Fruit fly (Drosophila melanogaster) Kc167 (cell line): Measurements from ENCODE around the gene CG11241.

Source experiments
- Sin3A ChIP-seq: fragments of >200 bp; optimal IDR thresholded peaks from 2 replicates; lab custom pipeline; 2018; ENCODE audit warnings: missing external identifiers
- h ChIP-seq: fragments of >200 bp; optimal IDR thresholded peaks from 3 replicates; lab custom pipeline; 2018; ENCODE audit warnings: missing external identifiers

DNA sequence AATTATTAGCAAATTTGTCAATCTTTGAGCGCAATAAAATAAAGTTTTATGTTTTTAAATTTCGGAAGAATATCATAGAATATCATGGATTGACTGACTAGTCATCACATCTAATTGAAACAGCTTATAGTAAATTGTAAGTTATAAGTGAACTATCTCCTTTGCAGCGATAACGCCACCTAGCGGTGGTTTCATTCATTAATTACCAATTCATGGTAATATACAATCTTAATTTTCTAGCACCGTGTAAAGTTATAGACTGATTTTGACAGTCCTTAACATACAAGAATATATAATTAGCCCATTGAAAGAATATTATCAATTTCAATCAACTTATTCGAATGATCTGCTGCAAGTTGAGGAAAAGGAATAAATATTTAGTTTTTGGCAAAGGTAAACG lies 24.6 kb downstream of the CG11241 start:
- no peak for TF ChIP-seq h (lab: Kevin White, UChicago)
- TF ChIP-seq Sin3A (lab: Kevin White, UChicago): no peak
